Fruit fly (Drosophila melanogaster): ENCODE measurements around the gene Mst57Dc.
A peak's percentile ranks its signal among the peaks of the same experiment; 100 is the strongest.

Gene Mst57Dc

DNA sequence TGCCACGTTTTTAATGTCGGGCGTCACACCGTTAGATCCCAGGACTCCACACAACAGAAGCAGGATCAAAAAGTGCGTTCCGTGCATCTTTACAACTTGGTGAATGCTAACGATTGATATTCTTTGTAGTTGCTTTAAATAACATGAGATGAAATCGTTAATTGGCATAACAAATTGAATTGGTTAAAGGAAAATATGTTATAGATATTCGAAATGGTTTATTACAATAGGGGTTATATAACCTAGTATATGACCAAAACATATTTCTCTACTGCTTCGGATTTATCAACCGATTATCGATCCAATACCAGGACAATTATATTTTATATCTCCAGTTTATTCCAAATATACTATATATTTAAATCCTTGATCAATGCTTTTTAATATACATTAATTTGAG is at the start of gene Mst57Dc:
TSS of gene Mst57Dc (minus strand) at position 101 of the 400 bp plus-strand sequence.
- no peak for TF ChIP-seq CG2199 (GFP tag; IDR thresholded peaks at IDR 0.05)
- TF ChIP-seq CG9817 (tag; optimal IDR thresholded peaks at IDR 0.05), result no peak
- TF ChIP-seq CG12769 (tag; optimal IDR thresholded peaks at IDR 0.05), result no peak
- no peak for TF ChIP-seq lbe (GFP tag; optimal IDR thresholded peaks at IDR 0.05)

DNA sequence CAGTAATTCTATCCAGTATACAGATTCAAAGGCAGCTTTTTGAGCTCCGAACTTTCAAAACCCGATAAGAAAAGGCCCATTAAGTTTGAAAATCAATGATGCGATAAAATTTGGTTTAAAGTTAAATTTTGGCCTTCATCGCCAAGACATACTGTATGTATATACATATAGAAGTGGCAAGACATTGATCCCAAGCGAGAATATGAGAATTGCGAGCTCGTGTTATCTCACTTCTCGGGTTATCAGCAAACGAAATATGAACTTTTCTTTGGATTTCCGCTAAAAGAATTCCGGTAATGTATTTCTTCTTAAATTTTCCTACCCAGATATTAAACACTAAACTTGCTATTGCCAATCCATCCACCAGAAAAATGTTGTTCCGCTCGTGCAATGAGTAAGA is 47.6 kb upstream of the Mst57Dc start:
- TF ChIP-seq CG31224 (GFP tag; IDR thresholded peaks at IDR 0.05), result no peak
- TF ChIP-seq dpn (GFP tag; optimal IDR thresholded peaks at IDR 0.05), result no peak
- no peak for TF ChIP-seq CG10321 (GFP tag; IDR thresholded peaks at IDR 0.05)
- TF ChIP-seq sens-2 (GFP tag; IDR thresholded peaks at IDR 0.05), result no peak
- no peak for TF ChIP-seq ftz-f1 (GFP tag; optimal IDR thresholded peaks at IDR 0.05)
- no peak for TF ChIP-seq stc (GFP tag; IDR thresholded peaks at IDR 0.05)
- no peak for TF ChIP-seq YL-1 (GFP tag; optimal IDR thresholded peaks at IDR 0.05)
- TF ChIP-seq wor (GFP tag; IDR thresholded peaks at IDR 0.05), result no peak
- no peak for TF ChIP-seq ash1 (GFP tag; optimal IDR thresholded peaks at IDR 0.05)
- no peak for TF ChIP-seq CG8944 (GFP tag; optimal IDR thresholded peaks at IDR 0.05)
- TF ChIP-seq CG8924 (tag; optimal IDR thresholded peaks at IDR 0.05), result no peak
- no peak for TF ChIP-seq esg (GFP tag; conservative IDR thresholded peaks at IDR 0.05)
- no peak for TF ChIP-seq mam (GFP tag; optimal IDR thresholded peaks at IDR 0.05)
- TF ChIP-seq Bdp1 (GFP tag; optimal IDR thresholded peaks at IDR 0.05), result no peak
- no peak for TF ChIP-seq pros (GFP tag; optimal IDR thresholded peaks at IDR 0.05)
- no peak for TF ChIP-seq CG12744 (GFP tag; optimal IDR thresholded peaks at IDR 0.05)
- no peak for TF ChIP-seq CG17802 (tag; optimal IDR thresholded peaks at IDR 0.05)
- TF ChIP-seq bbx (GFP tag; IDR thresholded peaks at IDR 0.05; ENCODE audit: partially characterized antibody), result no peak
- TF ChIP-seq CG11560 (tag; IDR thresholded peaks at IDR 0.05), result no peak

DNA sequence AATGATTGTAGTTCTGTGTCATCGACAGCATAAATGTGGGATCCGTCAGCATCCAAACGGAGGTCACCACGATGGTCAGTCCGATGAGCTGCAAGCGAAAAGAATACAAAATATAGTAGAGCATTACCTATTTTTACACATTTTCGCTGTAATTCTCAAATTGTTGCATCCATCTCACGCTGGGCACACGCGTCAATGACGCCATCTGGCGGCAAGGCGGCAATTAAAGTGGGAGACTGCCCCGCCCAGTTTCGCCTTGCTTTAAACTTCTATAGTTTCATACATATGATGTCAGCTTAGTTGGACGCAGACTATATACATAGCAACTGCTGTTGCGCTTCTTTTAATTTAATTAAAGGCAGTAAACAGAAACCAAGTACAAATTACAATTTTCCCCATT is 47.1 kb upstream of the Mst57Dc start:
- TF ChIP-seq sd (tag; optimal IDR thresholded peaks at IDR 0.05) (no peak), CG7963 (GFP tag; IDR thresholded peaks at IDR 0.05; ENCODE audit: partially characterized antibody) (no peak), Taf1 (GFP tag; IDR thresholded peaks at IDR 0.05) (no peak), klu (GFP tag; IDR thresholded peaks at IDR 0.05) (no peak), CTCF (GFP tag; optimal IDR thresholded peaks at IDR 0.05) (peak; percentile 86), CG6272 (GFP tag; IDR thresholded peaks at IDR 0.05) (no peak), CG6654 (GFP tag; optimal IDR thresholded peaks at IDR 0.05) (no peak), Jarid2 (GFP tag; optimal IDR thresholded peaks at IDR 0.05) (no peak), her (GFP tag; optimal IDR thresholded peaks at IDR 0.05) (no peak), sens (GFP tag) (peak; percentile 14), CG31388 (GFP tag; optimal IDR thresholded peaks at IDR 0.05) (no peak), CG13287 (GFP tag; IDR thresholded peaks at IDR 0.05; ENCODE audit: partially characterized antibody) (no peak), dpn (GFP tag; optimal IDR thresholded peaks at IDR 0.05) (no peak)

DNA sequence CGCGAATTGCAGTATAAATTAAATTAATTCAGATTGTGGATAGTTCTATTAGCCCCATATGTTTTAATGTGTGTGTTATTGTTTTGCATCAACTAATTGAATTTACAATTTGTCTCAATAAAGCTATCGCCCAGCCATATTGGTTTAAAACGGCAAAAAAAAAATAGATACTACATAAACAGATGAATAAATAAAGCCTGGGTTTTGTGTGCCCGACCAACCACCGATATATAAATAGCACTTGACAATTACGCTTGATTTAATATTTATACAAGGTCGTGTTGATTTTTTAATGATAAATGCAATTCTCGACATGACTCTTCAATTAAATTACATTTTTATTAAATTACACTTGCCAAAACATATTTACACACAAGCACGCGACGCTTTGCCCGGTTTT is 40.9 kb upstream of the Mst57Dc start:
- TF ChIP-seq Atf6 (GFP tag; IDR thresholded peaks at IDR 0.05) (peak; percentile 60; the same call in 1 of the 2 replicates), lab (GFP tag; optimal IDR thresholded peaks at IDR 0.05) (peak; percentile 68), CG9797 (GFP tag; optimal IDR thresholded peaks at IDR 0.05) (no peak), CG2199 (GFP tag; IDR thresholded peaks at IDR 0.05) (no peak), CG6813 (GFP tag; optimal IDR thresholded peaks at IDR 0.05) (peak; percentile 10), schlank (tag; optimal IDR thresholded peaks at IDR 0.05) (peak; percentile 16), CG3281 (GFP tag; optimal IDR thresholded peaks at IDR 0.05) (peak; percentile 51), Hmr (GFP tag; optimal IDR thresholded peaks at IDR 0.05) (peak; percentile 75), CG13296 (GFP tag; optimal IDR thresholded peaks at IDR 0.05) (peak; percentile 32), BtbVII (GFP tag; optimal IDR thresholded peaks at IDR 0.05) (peak; percentile 28), CG15514 (GFP tag; optimal IDR thresholded peaks at IDR 0.05) (peak; percentile 67), fd3F (GFP tag; optimal IDR thresholded peaks at IDR 0.05) (peak; percentile 37), CrebB (tag; optimal IDR thresholded peaks at IDR 0.05) (no peak), Meics (GFP tag; optimal IDR thresholded peaks at IDR 0.05) (peak; percentile 51), Med (GFP tag) (no peak), Fer2 (tag; optimal IDR thresholded peaks at IDR 0.05) (peak; percentile 23)

All from whole organism, embryonic.